Worm (Caenorhabditis elegans) whole organism, late embryonic: Measurements from ENCODE around the gene F37C12.18.

Experiments
- C08G9.2 ChIP-seq: sonication (generic microtip); optimal IDR thresholded peaks from 2 replicates; lab custom pipeline; 2016; ENCODE audit warnings: mild to moderate bottlenecking, missing genetic modification characterization, moderate library complexity, missing compliant biosample characterization
- C38D4.7 ChIP-seq: fragments of 200-800 bp; sonication (Bioruptor generic); optimal IDR thresholded peaks from 2 replicates; lab custom pipeline; 2018; ENCODE audit warnings: mild to moderate bottlenecking, missing genetic modification characterization, moderate library complexity, missing compliant biosample characterization
- F13H6.1 ChIP-seq: sonication (generic microtip); optimal IDR thresholded peaks from 2 replicates; lab custom pipeline; 2016; ENCODE audit warnings: missing genetic modification characterization, missing compliant biosample characterization
- K02D7.2 ChIP-seq: sonication (generic microtip); optimal IDR thresholded peaks from 2 replicates; lab custom pipeline; 2017; ENCODE audit warnings: mild to moderate bottlenecking, missing genetic modification characterization, missing compliant biosample characterization
- K09A11.1 ChIP-seq: sonication (generic microtip); optimal IDR thresholded peaks from 2 replicates; lab custom pipeline; 2017; ENCODE audit warnings: antibody characterized with exemption, mild to moderate bottlenecking, missing genetic modification characterization, missing compliant biosample characterization; ENCODE audit not compliant: insufficient read depth
- T23F11.4 ChIP-seq: fragments of 200-800 bp; sonication (Bioruptor generic); optimal IDR thresholded peaks from 2 replicates; lab custom pipeline; 2018; ENCODE audit warnings: mild to moderate bottlenecking, missing genetic modification characterization, missing compliant biosample characterization
- Y22D7AL.16 ChIP-seq: sonication (generic microtip); optimal IDR thresholded peaks from 2 replicates; lab custom pipeline; 2016; ENCODE audit warnings: missing genetic modification characterization, missing compliant biosample characterization
- ahr-1 ChIP-seq: sonication (generic microtip); optimal IDR thresholded peaks from 2 replicates; lab custom pipeline; 2016; ENCODE audit warnings: missing genetic modification characterization, missing compliant biosample characterization
- ceh-14 ChIP-seq: sonication (generic microtip); optimal IDR thresholded peaks from 2 replicates; lab custom pipeline; 2016; ENCODE audit warnings: missing genotype, missing genetic modification characterization, missing compliant biosample characterization
- ceh-18 ChIP-seq: sonication (generic microtip); optimal IDR thresholded peaks from 2 replicates; lab custom pipeline; 2016; ENCODE audit warnings: missing genetic modification characterization, missing compliant biosample characterization
- ceh-19 ChIP-seq: fragments of 200-800 bp; sonication (Bioruptor generic); optimal IDR thresholded peaks from 2 replicates; lab custom pipeline; 2018; ENCODE audit warnings: mild to moderate bottlenecking, missing genetic modification characterization, missing compliant biosample characterization
- ceh-2 ChIP-seq: sonication (generic microtip); optimal IDR thresholded peaks from 2 replicates; lab custom pipeline; 2016; ENCODE audit warnings: missing genotype, missing genetic modification characterization, missing compliant biosample characterization
- ceh-22 ChIP-seq: sonication (generic microtip); optimal IDR thresholded peaks from 2 replicates; lab custom pipeline; 2017; ENCODE audit warnings: missing biosample characterization, missing genetic modification characterization
- ceh-24 ChIP-seq: sonication (generic microtip); optimal IDR thresholded peaks from 2 replicates; lab custom pipeline; 2016; ENCODE audit warnings: mild to moderate bottlenecking, missing genetic modification characterization, missing compliant biosample characterization
- ceh-30 ChIP-seq: fragments of 150-350 bp; optimal IDR thresholded peaks from 2 replicates; lab custom pipeline; 2014; ENCODE audit warnings: missing biosample characterization, missing genetic modification characterization
- ceh-31 ChIP-seq: sonication (generic microtip); optimal IDR thresholded peaks from 2 replicates; lab custom pipeline; 2016; ENCODE audit warnings: missing genetic modification characterization, missing compliant biosample characterization
- ceh-34 ChIP-seq: sonication (generic microtip); optimal IDR thresholded peaks from 2 replicates; lab custom pipeline; 2016; ENCODE audit warnings: mild to moderate bottlenecking, missing genetic modification characterization, missing compliant biosample characterization
- che-1 ChIP-seq: sonication (generic microtip); optimal IDR thresholded peaks from 2 replicates; lab custom pipeline; 2016; ENCODE audit warnings: mild to moderate bottlenecking, missing genetic modification characterization, missing compliant biosample characterization
- elt-2 ChIP-seq: sonication (generic microtip); optimal IDR thresholded peaks from 2 replicates; lab custom pipeline; 2016; ENCODE audit warnings: missing genetic modification reagents, missing genetic modification characterization, missing compliant biosample characterization
- ets-4 ChIP-seq: sonication (generic microtip); optimal IDR thresholded peaks from 2 replicates; lab custom pipeline; 2016; ENCODE audit warnings: missing genetic modification characterization, missing compliant biosample characterization
- eyg-1 ChIP-seq: sonication (generic microtip); optimal IDR thresholded peaks from 2 replicates; lab custom pipeline; 2016; ENCODE audit warnings: missing genotype, missing genetic modification characterization, missing compliant biosample characterization
- fkh-10 ChIP-seq: fragments of 150-350 bp; optimal IDR thresholded peaks from 2 replicates; lab custom pipeline; 2014; ENCODE audit warnings: missing biosample characterization, missing genetic modification reagents, missing genetic modification characterization
- fkh-6 ChIP-seq: sonication (generic microtip); optimal IDR thresholded peaks from 2 replicates; lab custom pipeline; 2016; ENCODE audit warnings: missing genetic modification characterization, missing compliant biosample characterization
- hlh-13 ChIP-seq: fragments of 200-800 bp; sonication (Bioruptor generic); optimal IDR thresholded peaks from 2 replicates; lab custom pipeline; 2018; ENCODE audit warnings: mild to moderate bottlenecking, missing genetic modification characterization, missing compliant biosample characterization
- hlh-6 ChIP-seq: sonication (generic microtip); optimal IDR thresholded peaks from 2 replicates; lab custom pipeline; 2016; ENCODE audit warnings: missing genotype, missing genetic modification characterization, missing compliant biosample characterization
- mec-3 ChIP-seq: sonication (generic microtip); optimal IDR thresholded peaks from 2 replicates; lab custom pipeline; 2016; ENCODE audit warnings: borderline replicate concordance, missing genetic modification characterization, missing compliant biosample characterization
- nfya-1 ChIP-seq: sonication (generic microtip); optimal IDR thresholded peaks from 2 replicates; lab custom pipeline; 2017; ENCODE audit warnings: missing genetic modification characterization, mild to moderate bottlenecking, missing compliant biosample characterization, antibody characterized with exemption, moderate library complexity
- npax-4 ChIP-seq: sonication (generic microtip); optimal IDR thresholded peaks from 2 replicates; lab custom pipeline; 2016; ENCODE audit warnings: missing genetic modification characterization, missing compliant biosample characterization
- odd-2 ChIP-seq: sonication (generic microtip); optimal IDR thresholded peaks from 2 replicates; lab custom pipeline; 2017; ENCODE audit warnings: antibody characterized with exemption, mild to moderate bottlenecking, missing genetic modification characterization, missing compliant biosample characterization
- pag-3 ChIP-seq: sonication (generic microtip); optimal IDR thresholded peaks from 2 replicates; lab custom pipeline; 2016; ENCODE audit warnings: missing compliant biosample characterization, missing genetic modification characterization, borderline replicate concordance
- pat-9 ChIP-seq: fragments of 200-800 bp; sonication (Bioruptor generic); optimal IDR thresholded peaks from 2 replicates; lab custom pipeline; 2018; ENCODE audit warnings: mild to moderate bottlenecking, missing genetic modification characterization, moderate library complexity, missing compliant biosample characterization
- pax-1 ChIP-seq: fragments of 150-350 bp; optimal IDR thresholded peaks from 2 replicates; lab custom pipeline; 2014; ENCODE audit warnings: missing biosample characterization, missing genetic modification characterization
- pha-2 ChIP-seq: sonication (generic microtip); optimal IDR thresholded peaks from 2 replicates; lab custom pipeline; 2017; ENCODE audit warnings: mild to moderate bottlenecking, missing genetic modification characterization, missing compliant biosample characterization
- pha-4 ChIP-seq: fragments of 150-350 bp; optimal IDR thresholded peaks from 2 replicates; lab custom pipeline; 2018; ENCODE audit warnings: missing biosample characterization, missing genetic modification reagents, missing genetic modification characterization
- pros-1 ChIP-seq: fragments of 150-350 bp; optimal IDR thresholded peaks from 2 replicates; lab custom pipeline; 2014; ENCODE audit warnings: missing biosample characterization, missing genetic modification reagents, missing genetic modification characterization
- ref-2 ChIP-seq: sonication (generic microtip); optimal IDR thresholded peaks from 2 replicates; lab custom pipeline; 2016; ENCODE audit warnings: missing genetic modification characterization, missing compliant biosample characterization
- rnt-1 ChIP-seq: sonication (generic microtip); optimal IDR thresholded peaks from 2 replicates; lab custom pipeline; 2016; ENCODE audit warnings: missing genetic modification characterization, missing compliant biosample characterization
- sox-4 ChIP-seq: sonication (generic microtip); optimal IDR thresholded peaks from 2 replicates; lab custom pipeline; 2017; ENCODE audit warnings: mild to moderate bottlenecking, missing genetic modification characterization, inconsistent platforms, missing compliant biosample characterization
- tbx-2 ChIP-seq: sonication (generic microtip); optimal IDR thresholded peaks from 2 replicates; lab custom pipeline; 2016; ENCODE audit warnings: missing genetic modification characterization, missing compliant biosample characterization
- tbx-7 ChIP-seq: sonication (generic microtip); optimal IDR thresholded peaks from 2 replicates; lab custom pipeline; 2016; ENCODE audit warnings: missing genotype, missing genetic modification characterization, missing compliant biosample characterization
- unc-3 ChIP-seq, 2 experiments: fragments of 200-800 bp in 1 of 2; sonication (Bioruptor generic) in 1 of 2; sonication (generic microtip) in 1 of 2; conservative IDR thresholded peaks in 1 of 2; optimal IDR thresholded peaks in 1 of 2; 2 replicates each; pipeline versions ENCODE4 v1.3.6 to Lab custom; 2016 to 2022; ENCODE audit warnings: missing compliant biosample characterization in 2 of 2, missing genetic modification characterization in 2 of 2, missing genetic modification reagents in 1 of 2
- unc-42 ChIP-seq: sonication (generic microtip); optimal IDR thresholded peaks from 2 replicates; lab custom pipeline; 2016; ENCODE audit warnings: missing genotype, missing genetic modification characterization, missing compliant biosample characterization
- unc-55 ChIP-seq: sonication (generic microtip); optimal IDR thresholded peaks from 2 replicates; lab custom pipeline; 2017; ENCODE audit warnings: missing biosample characterization, missing genetic modification reagents, missing genetic modification characterization
- unc-86 ChIP-seq: sonication (generic microtip); optimal IDR thresholded peaks from 2 replicates; lab custom pipeline; 2016; ENCODE audit warnings: missing genetic modification characterization, missing compliant biosample characterization
- ztf-16 ChIP-seq: sonication (generic microtip); optimal IDR thresholded peaks from 2 replicates; lab custom pipeline; 2017; ENCODE audit warnings: missing genetic modification characterization, missing compliant biosample characterization

F37C12.18 gene

DNA sequence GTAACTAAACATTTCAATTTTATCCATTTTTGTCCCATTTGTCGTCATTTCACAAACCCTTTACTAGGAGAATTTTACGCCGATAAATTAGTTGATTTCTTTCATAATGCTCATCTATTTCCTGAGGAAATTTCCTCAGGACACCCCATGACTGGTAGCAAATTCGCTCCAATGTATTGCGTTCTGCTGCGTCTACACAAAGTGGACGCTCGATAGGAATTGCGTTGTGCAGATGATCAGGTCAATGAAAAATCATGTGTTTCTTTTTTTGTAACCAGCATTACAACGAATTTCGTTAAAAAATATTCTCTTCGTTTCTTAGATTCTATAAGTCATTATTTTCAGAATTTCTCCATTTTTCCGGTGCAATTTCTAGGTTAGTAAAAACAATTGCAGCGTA is 13.4 kb downstream of the F37C12.18 start, which contains the start of gene epg-4 (continued):
- TF ChIP-seq ets-4 (no peak), ceh-18 (peak; percentile 12), elt-2 (tag; lab: Kevin White, UChicago) (no peak), K09A11.1 (tag; lab: Kevin White, UChicago) (no peak), ceh-31 (tag; lab: Kevin White, UChicago) (peak; percentile 73), mec-3 (tag; lab: Kevin White, UChicago) (no peak), eyg-1 (tag; lab: Kevin White, UChicago) (no peak), rnt-1 (peak; percentile 34), pha-4 (no peak), ztf-16 (tag; lab: Kevin White, UChicago) (no peak), ceh-2 (no peak), tbx-2 (tag; lab: Kevin White, UChicago) (peak; percentile 22), unc-42 (peak; percentile 3)

DNA sequence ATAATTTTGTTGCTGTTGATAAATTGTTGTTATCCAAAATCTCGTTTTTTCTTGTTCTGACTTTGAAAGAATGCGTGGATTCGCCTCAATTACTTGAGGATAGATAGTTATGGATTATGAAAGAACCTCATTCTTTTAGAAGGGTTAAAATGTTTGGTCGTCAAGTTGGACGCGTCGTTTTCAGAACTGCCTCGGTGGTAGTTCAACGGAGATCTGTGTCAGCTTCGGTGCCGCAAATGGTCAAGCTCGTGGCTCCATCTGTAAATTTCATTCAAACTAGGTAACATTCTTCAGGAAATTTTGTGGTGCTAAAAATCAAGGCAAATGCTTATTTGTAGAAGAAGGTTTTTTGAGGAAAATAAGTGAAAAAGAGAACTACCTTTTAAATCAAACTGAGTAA is 14.6 kb downstream of the F37C12.18 start, which contains the start of gene ndab-2:
ndab-2 (plus strand) TSS at position 140 of the 400 bp plus-strand sequence.
- no peak for TF ChIP-seq fkh-10 (GFP tag; lab: Kevin White, UChicago)
- TF ChIP-seq ztf-16 (tag; lab: Kevin White, UChicago): no peak
- no peak for TF ChIP-seq F13H6.1
- no peak for TF ChIP-seq T23F11.4 (GFP tag; lab: Kevin White, UChicago)
- TF ChIP-seq hlh-13: no peak
- no peak for TF ChIP-seq tbx-7 (tag; lab: Kevin White, UChicago)
- TF ChIP-seq pros-1 (tag; lab: Kevin White, UChicago): no peak
- no peak for TF ChIP-seq npax-4
- no peak for TF ChIP-seq hlh-6
- TF ChIP-seq pax-1 (tag; lab: Kevin White, UChicago): no peak
- no peak for TF ChIP-seq Y22D7AL.16 (tag; lab: Kevin White, UChicago)
- TF ChIP-seq K02D7.2 (tag; lab: Kevin White, UChicago): no peak
- no peak for TF ChIP-seq unc-3 (GFP tag; conservative IDR thresholded peaks at IDR 0.05; lab: Robert Waterston, UW)
- no peak for TF ChIP-seq unc-3 (tag; optimal IDR thresholded peaks at IDR 0.05; lab: Kevin White, UChicago)

DNA sequence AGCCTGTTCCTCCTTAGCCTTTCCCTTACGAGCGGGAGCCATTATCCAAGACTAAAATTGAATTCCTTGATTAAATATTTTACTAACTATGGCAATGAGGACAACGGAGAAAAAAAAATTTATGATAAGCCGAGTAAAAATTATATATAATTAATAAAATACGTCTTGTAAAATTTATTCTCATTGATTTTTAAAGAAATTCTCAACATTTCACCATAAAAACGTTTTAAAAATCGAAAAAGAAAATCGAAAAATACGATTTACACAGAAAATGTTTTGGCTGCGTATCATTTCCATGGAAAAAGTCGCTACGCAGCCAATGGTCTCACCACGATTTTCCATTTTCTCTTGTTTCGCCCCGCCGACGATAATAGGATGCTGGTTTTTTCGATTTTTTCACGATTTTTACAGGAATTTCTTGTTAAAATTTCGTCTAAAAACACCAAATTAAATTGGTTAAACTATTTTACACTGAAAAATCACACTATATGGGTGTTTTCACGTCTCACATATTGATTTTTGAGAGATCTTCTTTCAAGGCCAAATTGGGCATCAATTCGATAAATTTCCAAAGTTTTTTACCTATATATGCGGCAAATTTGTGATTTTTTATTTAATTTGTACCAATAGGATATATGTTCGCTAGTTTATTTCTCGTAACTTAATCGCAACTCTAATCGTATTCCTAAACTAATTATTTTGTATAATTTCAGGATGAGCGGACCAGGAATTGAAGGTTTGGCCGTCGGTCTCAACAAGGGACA is 15.5 kb downstream of the F37C12.18 start, which contains the start of the genes rps-14 and rpl-36:
rps-14 (minus strand) TSS at position 51 of the 764 bp plus-strand sequence.
rpl-36 (plus strand) TSS at position 714 of the 764 bp plus-strand sequence.
- TF ChIP-seq sox-4 (tag; lab: Kevin White, UChicago) (no peak), ceh-22 (tag; lab: Kevin White, UChicago) (no peak), ceh-31 (tag; lab: Kevin White, UChicago) (peak; percentile 46), pha-4 (no peak), ets-4 (no peak), pag-3 (tag; lab: Kevin White, UChicago) (no peak), C08G9.2 (no peak), pat-9 (tag; lab: Kevin White, UChicago) (no peak), unc-42 (peak; percentile 64), odd-2 (no peak), ceh-34 (peak; percentile 13), C38D4.7 (GFP tag; lab: Kevin White, UChicago) (no peak), ahr-1 (tag; lab: Kevin White, UChicago) (no peak), ceh-19 (GFP tag; lab: Kevin White, UChicago) (no peak), pax-1 (tag; lab: Kevin White, UChicago) (peak; percentile 81), fkh-6 (tag; lab: Kevin White, UChicago) (no peak), F13H6.1 (no peak), pros-1 (tag; lab: Kevin White, UChicago) (no peak), nfya-1 (tag; lab: Kevin White, UChicago) (peak; percentile 87), ztf-16 (tag; lab: Kevin White, UChicago) (no peak), unc-55 (no peak), ceh-18 (peak; percentile 27), ref-2 (tag; lab: Kevin White, UChicago) (peak; percentile 2), fkh-10 (GFP tag; lab: Kevin White, UChicago) (no peak), ceh-30 (tag; lab: Kevin White, UChicago) (peak; percentile 14), unc-86 (tag; lab: Kevin White, UChicago) (peak; percentile 26), K09A11.1 (tag; lab: Kevin White, UChicago) (no peak), tbx-2 (tag; lab: Kevin White, UChicago) (peak; percentile 18), pha-2 (tag; lab: Kevin White, UChicago) (no peak), hlh-13 (no peak), ceh-14 (tag; lab: Kevin White, UChicago) (no peak), T23F11.4 (GFP tag; lab: Kevin White, UChicago) (no peak), ceh-24 (tag; lab: Kevin White, UChicago) (no peak), che-1 (tag; lab: Kevin White, UChicago) (no peak)
